Worm (Caenorhabditis elegans) whole organism, L1 larva: ENCODE results near the gene sup-36.

Experiments used
- C16A3.4 ChIP-seq: fragments of 150-350 bp; optimal IDR thresholded peaks from 2 replicates; lab custom pipeline; 2014; ENCODE audit warnings: missing biosample characterization, missing genetic modification characterization
- Y116A8C.19 ChIP-seq: sonication (generic microtip); optimal IDR thresholded peaks from 2 replicates; lab custom pipeline; 2016; ENCODE audit warnings: missing compliant biosample characterization, missing genetic modification characterization, borderline replicate concordance
- aha-1 ChIP-seq: fragments of 150-350 bp; optimal IDR thresholded peaks from 2 replicates; lab custom pipeline; 2014; ENCODE audit warnings: missing biosample characterization, missing genetic modification characterization
- alr-1 ChIP-seq: fragments of 200-800 bp; sonication (Bioruptor generic); optimal IDR thresholded peaks from 2 replicates; lab custom pipeline; 2018; ENCODE audit warnings: borderline replicate concordance, mild to moderate bottlenecking, missing genetic modification characterization, missing compliant biosample characterization
- ama-1 ChIP-seq: fragments of 150-350 bp; optimal IDR thresholded peaks from 2 replicates; lab custom pipeline; 2014
- blmp-1 ChIP-seq: fragments of 150-350 bp; optimal IDR thresholded peaks from 2 replicates; lab custom pipeline; 2014; ENCODE audit warnings: missing biosample characterization, missing genetic modification characterization
- ceh-63 ChIP-seq: fragments of 200-800 bp; sonication (Bioruptor generic); optimal IDR thresholded peaks from 2 replicates; lab custom pipeline; 2018; ENCODE audit warnings: mild to moderate bottlenecking, missing genetic modification characterization, missing compliant biosample characterization
- ceh-8 ChIP-seq: fragments of 200-800 bp; sonication (Bioruptor generic); optimal IDR thresholded peaks from 2 replicates; lab custom pipeline; 2018; ENCODE audit warnings: mild to moderate bottlenecking, missing genetic modification characterization, moderate library complexity, missing compliant biosample characterization
- ces-1 ChIP-seq: fragments of 150-350 bp; optimal IDR thresholded peaks from 2 replicates; lab custom pipeline; 2014; ENCODE audit warnings: missing biosample characterization, missing genetic modification reagents, missing genetic modification characterization
- dpl-1 ChIP-seq, 3 experiments: fragments of 150-350 bp in 2 of 3; sonication (generic microtip) in 1 of 3; optimal IDR thresholded peaks; 2 replicates each; lab custom pipeline; 2014 to 2017; ENCODE audit warnings: missing biosample characterization in 3 of 3, missing genetic modification characterization in 3 of 3, missing genetic modification reagents in 3 of 3
- efl-3 ChIP-seq: fragments of 200-800 bp; sonication (Bioruptor generic); optimal IDR thresholded peaks from 2 replicates; lab custom pipeline; 2018; ENCODE audit warnings: mild to moderate bottlenecking, missing genetic modification characterization, missing compliant biosample characterization
- egl-13 ChIP-seq: sonication (generic microtip); optimal IDR thresholded peaks from 2 replicates; lab custom pipeline; 2016; ENCODE audit warnings: missing genotype, missing genetic modification reagents, missing genetic modification characterization, missing compliant biosample characterization
- egl-27 ChIP-seq, 2 experiments: fragments of 150-350 bp in 1 of 2; sonication (generic microtip); optimal IDR thresholded peaks; 3 replicates each; lab custom pipeline; 2017 to 2018; ENCODE audit warnings: missing biosample characterization in 2 of 2, missing genetic modification characterization in 2 of 2, missing genetic modification reagents in 2 of 2
- ets-5 ChIP-seq: fragments of 200-800 bp; sonication (Bioruptor generic); IDR thresholded peaks from 2 replicates; pipeline ENCODE4 v1.3.6; 2022; ENCODE audit warnings: missing genetic modification characterization, missing compliant biosample characterization
- fkh-10 ChIP-seq: sonication (generic microtip); optimal IDR thresholded peaks from 2 replicates; lab custom pipeline; 2017; ENCODE audit warnings: missing biosample characterization, missing genetic modification reagents, missing genetic modification characterization
- fkh-8 ChIP-seq: sonication (generic microtip); optimal IDR thresholded peaks from 2 replicates; lab custom pipeline; 2016; ENCODE audit warnings: mild to moderate bottlenecking, missing genetic modification characterization, missing compliant biosample characterization
- fos-1 ChIP-seq: fragments of 150-350 bp; optimal IDR thresholded peaks from 2 replicates; lab custom pipeline; 2014; ENCODE audit warnings: missing biosample characterization, missing genetic modification characterization
- isw-1 ChIP-seq: fragments of 200-800 bp; sonication (Bioruptor generic); IDR thresholded peaks from 2 replicates; pipeline ENCODE4 v1.3.6; 2022; ENCODE audit warnings: missing genetic modification characterization, missing compliant biosample characterization
- jun-1 ChIP-seq: fragments of 150-350 bp; optimal IDR thresholded peaks from 2 replicates; lab custom pipeline; 2014; ENCODE audit warnings: missing biosample characterization, missing genetic modification reagents, missing genetic modification characterization
- lin-13 ChIP-seq: fragments of 150-350 bp; optimal IDR thresholded peaks from 2 replicates; lab custom pipeline; 2014; ENCODE audit warnings: missing biosample characterization, missing genetic modification reagents, missing genetic modification characterization
- lin-14 ChIP-seq: fragments of 200-800 bp; sonication (Bioruptor generic); optimal IDR thresholded peaks from 2 replicates; lab custom pipeline; 2018; ENCODE audit warnings: mild to moderate bottlenecking, missing genetic modification characterization, moderate library complexity, missing compliant biosample characterization
- lin-39 ChIP-seq: fragments of 150-350 bp; optimal IDR thresholded peaks from 2 replicates; lab custom pipeline; 2014; ENCODE audit warnings: missing biosample characterization, missing genetic modification reagents, missing genetic modification characterization
- lir-3 ChIP-seq: sonication (generic microtip); optimal IDR thresholded peaks from 2 replicates; lab custom pipeline; 2016; ENCODE audit warnings: mild to moderate bottlenecking, missing genetic modification characterization, moderate library complexity, missing compliant biosample characterization; ENCODE audit not compliant: poor library complexity
- mab-9 ChIP-seq: fragments of 200-800 bp; sonication (Bioruptor generic); IDR thresholded peaks from 2 replicates; pipeline ENCODE4 v1.3.6; 2022; ENCODE audit warnings: missing genetic modification reagents, missing genetic modification characterization, missing compliant biosample characterization
- mef-2 ChIP-seq: fragments of 150-350 bp; optimal IDR thresholded peaks from 2 replicates; lab custom pipeline; 2014; ENCODE audit warnings: missing biosample characterization, missing genetic modification characterization
- nhr-12 ChIP-seq: sonication (generic microtip); optimal IDR thresholded peaks from 2 replicates; lab custom pipeline; 2017; ENCODE audit warnings: missing biosample characterization, missing genetic modification characterization
- nhr-20 ChIP-seq: sonication (generic microtip); optimal IDR thresholded peaks from 2 replicates; lab custom pipeline; 2016; ENCODE audit warnings: mild to moderate bottlenecking, missing genetic modification characterization, missing compliant biosample characterization
- nhr-47 ChIP-seq: sonication (generic microtip); optimal IDR thresholded peaks from 2 replicates; lab custom pipeline; 2016; ENCODE audit warnings: mild to moderate bottlenecking, missing genetic modification characterization, moderate library complexity, missing compliant biosample characterization
- nhr-76 ChIP-seq: sonication (generic microtip); optimal IDR thresholded peaks from 2 replicates; lab custom pipeline; 2017; ENCODE audit warnings: missing biosample characterization, missing genetic modification characterization
- nhr-84 ChIP-seq: sonication (generic microtip); optimal IDR thresholded peaks from 2 replicates; lab custom pipeline; 2017; ENCODE audit warnings: missing biosample characterization, missing genetic modification characterization
- nhr-85 ChIP-seq: sonication (generic microtip); peaks from one replicate; lab custom pipeline; 2016; ENCODE audit warnings: missing genetic modification characterization, inconsistent platforms, missing compliant biosample characterization
- nhr-90 ChIP-seq: sonication (generic microtip); optimal IDR thresholded peaks from 2 replicates; lab custom pipeline; 2016; ENCODE audit warnings: mild to moderate bottlenecking, missing genetic modification characterization, missing compliant biosample characterization; ENCODE audit not compliant: poor library complexity
- pax-3 ChIP-seq: fragments of 200-800 bp; sonication (Bioruptor generic); optimal IDR thresholded peaks from 2 replicates; lab custom pipeline; 2018; ENCODE audit warnings: mild to moderate bottlenecking, missing genetic modification characterization, moderate library complexity, missing compliant biosample characterization
- pqm-1 ChIP-seq: sonication (generic microtip); optimal IDR thresholded peaks from 3 replicates; lab custom pipeline; 2017; ENCODE audit warnings: missing biosample characterization, missing genetic modification characterization
- skn-1 ChIP-seq: fragments of 150-350 bp; optimal IDR thresholded peaks from 2 replicates; lab custom pipeline; 2014; ENCODE audit warnings: missing biosample characterization, missing genetic modification characterization
- sptf-1 ChIP-seq: fragments of 150-350 bp; optimal IDR thresholded peaks from 2 replicates; lab custom pipeline; 2014; ENCODE audit warnings: missing biosample characterization, missing genetic modification characterization
- swsn-7 ChIP-seq: sonication (generic microtip); optimal IDR thresholded peaks from 2 replicates; lab custom pipeline; 2016; ENCODE audit warnings: missing genetic modification characterization, missing compliant biosample characterization
- tbx-2 ChIP-seq: sonication (generic microtip); optimal IDR thresholded peaks from 2 replicates; lab custom pipeline; 2016; ENCODE audit warnings: missing genetic modification characterization, missing compliant biosample characterization
- unc-130 ChIP-seq: fragments of 150-350 bp; optimal IDR thresholded peaks from 2 replicates; lab custom pipeline; 2017; ENCODE audit warnings: missing biosample characterization, missing genetic modification characterization, inconsistent platforms
- unc-30 ChIP-seq: sonication (generic microtip); optimal IDR thresholded peaks from 2 replicates; lab custom pipeline; 2017; ENCODE audit warnings: missing biosample characterization, missing genetic modification characterization
- unc-62 ChIP-seq: fragments of 150-350 bp; optimal IDR thresholded peaks from 2 replicates; lab custom pipeline; 2014; ENCODE audit warnings: missing biosample characterization, missing genetic modification reagents, missing genetic modification characterization
- unc-86 ChIP-seq: sonication (generic microtip); optimal IDR thresholded peaks from 2 replicates; lab custom pipeline; 2016; ENCODE audit warnings: missing genetic modification characterization, missing compliant biosample characterization
- unc-98 ChIP-seq: fragments of 200-800 bp; sonication (Bioruptor generic); IDR thresholded peaks from 2 replicates; pipeline ENCODE4 v1.3.6; 2022; ENCODE audit warnings: missing genetic modification characterization, missing compliant biosample characterization
- zag-1 ChIP-seq: fragments of 150-350 bp; optimal IDR thresholded peaks from 2 replicates; lab custom pipeline; 2014; ENCODE audit warnings: missing biosample characterization, missing genetic modification characterization
- zip-4 ChIP-seq: fragments of 200-800 bp; sonication (Bioruptor generic); optimal IDR thresholded peaks from 2 replicates; lab custom pipeline; 2018; ENCODE audit warnings: mild to moderate bottlenecking, missing genetic modification characterization, moderate library complexity, missing compliant biosample characterization
- ztf-11 ChIP-seq, 2 experiments: sonication (generic microtip); optimal IDR thresholded peaks; 2 replicates each; lab custom pipeline; 2016 to 2017; ENCODE audit warnings: missing genetic modification characterization in 2 of 2, missing biosample characterization in 1 of 2, missing compliant biosample characterization in 1 of 2

sup-36 gene

DNA sequence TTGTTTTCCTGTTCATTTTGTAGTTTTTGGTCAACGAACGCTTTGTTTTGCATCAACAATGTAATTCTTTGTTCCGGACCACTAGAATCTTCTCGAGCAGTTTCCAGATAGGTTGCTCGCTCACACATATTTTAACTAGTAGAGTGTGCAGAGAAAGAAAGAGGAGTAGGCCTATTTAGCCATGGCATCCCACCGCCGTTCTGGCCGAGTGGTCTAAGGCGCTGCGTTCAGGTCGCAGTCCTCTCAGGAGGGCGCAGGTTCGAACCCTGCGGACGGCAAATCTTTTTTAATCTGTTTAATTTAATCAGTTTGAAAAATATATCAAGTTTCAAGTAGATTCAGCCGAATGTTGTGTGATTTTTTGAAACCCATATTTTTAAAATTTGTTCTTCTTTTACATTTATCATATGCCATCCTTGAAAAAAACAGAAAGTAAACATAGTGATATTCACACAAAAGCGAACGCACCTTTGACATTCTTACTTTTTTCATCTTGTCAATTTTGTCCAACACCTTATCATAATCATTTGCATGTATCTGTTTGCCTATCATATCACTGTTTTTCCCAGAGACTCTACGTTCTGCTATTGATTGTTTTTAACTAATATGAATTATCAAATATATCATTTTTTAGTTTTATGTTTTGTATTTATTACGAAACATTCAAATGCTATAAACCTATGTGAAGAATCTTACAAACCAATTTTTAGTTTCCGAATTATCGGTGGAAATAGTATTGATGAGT lies 44.7 kb upstream of the sup-36 start, which contains the start of gene try-3 (continued):
- TF ChIP-seq efl-3 (GFP tag; lab: Kevin White, UChicago) (no peak), lir-3 (tag; lab: Kevin White, UChicago) (peak; percentile 54), alr-1 (tag; lab: Kevin White, UChicago) (no peak), nhr-84 (tag; lab: Kevin White, UChicago) (no peak), unc-62 (no peak), swsn-7 (peak; percentile 74), ceh-63 (GFP tag; lab: Kevin White, UChicago) (no peak), aha-1 (no peak), mef-2 (tag; lab: Kevin White, UChicago) (no peak), skn-1 (tag; lab: Kevin White, UChicago) (peak; percentile 72), ces-1 (GFP tag; lab: Kevin White, UChicago) (no peak), jun-1 (tag; lab: Kevin White, UChicago) (no peak), ztf-11 (tag; optimal IDR thresholded peaks at IDR 0.05; lab: Kevin White, UChicago) (peak in 1 of 2 experiments; percentile 31), nhr-47 (tag; lab: Kevin White, UChicago) (peak; percentile 75), egl-13 (tag; lab: Kevin White, UChicago) (peak; percentile 66), nhr-20 (tag; lab: Kevin White, UChicago) (peak; percentile 79), nhr-90 (tag; lab: Kevin White, UChicago) (peak; percentile 59), ceh-8 (GFP tag; lab: Kevin White, UChicago) (peak; percentile 55), nhr-85 (tag; lab: Kevin White, UChicago) (peak; percentile 68), egl-27 (tag; optimal IDR thresholded peaks at IDR 0.05; lab: Kevin White, UChicago) (no peak), lin-39 (no peak), ets-5 (GFP tag; lab: Robert Waterston, UW) (no peak), mab-9 (GFP tag; lab: Robert Waterston, UW) (peak; percentile 37; the same call in 1 of the 2 replicates), blmp-1 (tag; lab: Kevin White, UChicago) (no peak), pqm-1 (tag; lab: Kevin White, UChicago) (no peak), lin-14 (GFP tag; lab: Kevin White, UChicago) (peak; percentile 78), fos-1 (tag; lab: Kevin White, UChicago) (no peak), zag-1 (tag; lab: Kevin White, UChicago) (no peak), isw-1 (peak; percentile 30), zip-4 (GFP tag; lab: Kevin White, UChicago) (peak; percentile 6), nhr-12 (tag; lab: Kevin White, UChicago) (no peak), fkh-8 (tag; lab: Kevin White, UChicago) (peak; percentile 82), pax-3 (peak; percentile 52), unc-98 (no peak), unc-30 (tag; lab: Kevin White, UChicago) (no peak), nhr-76 (tag; lab: Kevin White, UChicago) (no peak), ama-1 (no peak), sptf-1 (tag; lab: Kevin White, UChicago) (no peak), Y116A8C.19 (tag; lab: Kevin White, UChicago) (no peak), fkh-10 (GFP tag; lab: Kevin White, UChicago) (peak; percentile 43), unc-130 (tag; lab: Kevin White, UChicago) (peak; percentile 51), lin-13 (peak; percentile 73), C16A3.4 (tag; lab: Kevin White, UChicago) (peak; percentile 65), tbx-2 (tag; lab: Kevin White, UChicago) (peak; percentile 64), dpl-1 (GFP tag; optimal IDR thresholded peaks at IDR 0.05; lab: Kevin White, UChicago) (peak; percentile 46 to 59 (median 48)), unc-86 (peak; percentile 50)
